Fruit fly (Drosophila melanogaster) whole organism, embryonic: ENCODE results near the gene CG9799.

ENCODE experiments used
- ATbp ChIP-seq: fragments of 200-800 bp; sonication (Bioruptor generic); optimal IDR thresholded peaks from 2 replicates; lab custom pipeline; 2017; ENCODE audit warnings: missing biosample characterization, mild to moderate bottlenecking, missing genetic modification characterization, missing genetic modification reagents
- Atf6 ChIP-seq: fragments of 200-800 bp; sonication (Bioruptor generic); IDR thresholded peaks from 2 replicates; pipeline ENCODE4 v1.3.6; 2022; ENCODE audit warnings: missing biosample characterization, missing genetic modification characterization
- B-H2 ChIP-seq: fragments of 200-800 bp; sonication (Bioruptor generic); optimal IDR thresholded peaks from 2 replicates; lab custom pipeline; 2018; ENCODE audit warnings: missing biosample characterization, mild to moderate bottlenecking, missing genetic modification characterization
- CG11247 ChIP-seq: fragments of 200-800 bp; sonication (Bioruptor generic); IDR thresholded peaks from 2 replicates; pipeline ENCODE4 v1.3.6; 2022; ENCODE audit warnings: missing biosample characterization, missing genetic modification characterization
- CG11560 ChIP-seq: fragments of 200-800 bp; sonication (Bioruptor generic); IDR thresholded peaks from 3 replicates; pipeline ENCODE4 v1.3.6; 2022; ENCODE audit warnings: missing biosample characterization, missing genetic modification characterization
- CG13894 ChIP-seq: fragments of 200-800 bp; sonication (Bioruptor generic); optimal IDR thresholded peaks from 3 replicates; lab custom pipeline; 2018; ENCODE audit warnings: missing biosample characterization, mild to moderate bottlenecking, missing genetic modification characterization, moderate library complexity
- CG17912 ChIP-seq: fragments of 200-800 bp; sonication (Bioruptor generic); optimal IDR thresholded peaks from 2 replicates; lab custom pipeline; 2018; ENCODE audit warnings: missing biosample characterization, mild to moderate bottlenecking, missing genetic modification characterization
- CG32772 ChIP-seq: fragments of 200-800 bp; sonication (Bioruptor generic); IDR thresholded peaks from 2 replicates; pipeline ENCODE4 v1.3.6; 2022; ENCODE audit warnings: missing biosample characterization, missing genetic modification characterization
- CG4707 ChIP-seq: fragments of 200-800 bp; sonication (Bioruptor generic); optimal IDR thresholded peaks from 2 replicates; lab custom pipeline; 2018; ENCODE audit warnings: missing biosample characterization, mild to moderate bottlenecking, missing genetic modification characterization, moderate library complexity
- CG4820 ChIP-seq: fragments of 200-800 bp; sonication (Bioruptor generic); optimal IDR thresholded peaks from 3 replicates; lab custom pipeline; 2016; ENCODE audit warnings: missing biosample characterization, missing genetic modification characterization
- CG5180 ChIP-seq: fragments of 200-800 bp; sonication (Bioruptor generic); optimal IDR thresholded peaks from 3 replicates; lab custom pipeline; 2017; ENCODE audit warnings: missing biosample characterization, missing genetic modification characterization, mild to moderate bottlenecking, moderate library complexity, missing genetic modification reagents
- CG6854 ChIP-seq: fragments of 200-800 bp; sonication (Bioruptor generic); optimal IDR thresholded peaks from 3 replicates; lab custom pipeline; 2017; ENCODE audit warnings: missing biosample characterization, mild to moderate bottlenecking, missing genetic modification characterization
- CG7271 ChIP-seq: fragments of 200-800 bp; sonication (Bioruptor generic); optimal IDR thresholded peaks from 2 replicates; lab custom pipeline; 2018; ENCODE audit warnings: missing biosample characterization, mild to moderate bottlenecking, missing genetic modification characterization, moderate library complexity
- CG8089 ChIP-seq: fragments of 200-800 bp; sonication (Bioruptor generic); optimal IDR thresholded peaks from 3 replicates; lab custom pipeline; 2016; ENCODE audit warnings: missing biosample characterization, missing genetic modification characterization
- CG8944 ChIP-seq: fragments of 200-800 bp; sonication (Bioruptor generic); optimal IDR thresholded peaks from 3 replicates; lab custom pipeline; 2016; ENCODE audit warnings: missing biosample characterization, missing genetic modification characterization
- Dip2 ChIP-seq: fragments of 200-800 bp; sonication (Bioruptor generic); IDR thresholded peaks from 2 replicates; pipeline ENCODE4 v1.3.6; 2022; ENCODE audit warnings: missing biosample characterization, missing genetic modification characterization
- GATAe ChIP-seq: fragments of 200-800 bp; sonication (Bioruptor generic); conservative IDR thresholded peaks from 2 replicates; pipeline ENCODE4 v1.3.6; 2022; ENCODE audit warnings: missing biosample characterization, missing genetic modification characterization
- Hmr ChIP-seq: fragments of 200-800 bp; sonication (Bioruptor generic); optimal IDR thresholded peaks from 3 replicates; lab custom pipeline; 2017; ENCODE audit warnings: mild to moderate bottlenecking, missing biosample characterization, missing genetic modification reagents, missing genetic modification characterization
- Kr ChIP-seq: fragments of 200-800 bp; sonication (Bioruptor generic); optimal IDR thresholded peaks from 2 replicates; lab custom pipeline; 2017; ENCODE audit warnings: missing biosample characterization, mild to moderate bottlenecking, missing genetic modification characterization
- Mes4 ChIP-seq: fragments of 200-800 bp; sonication (Bioruptor generic); optimal IDR thresholded peaks from 2 replicates; lab custom pipeline; 2016; ENCODE audit warnings: missing biosample characterization, missing genetic modification characterization
- Myb ChIP-seq: fragments of 200-800 bp; sonication (Bioruptor generic); optimal IDR thresholded peaks from 2 replicates; lab custom pipeline; 2016; ENCODE audit warnings: missing biosample characterization, missing genetic modification characterization
- Nf-YA ChIP-seq: fragments of 200-800 bp; sonication (Bioruptor generic); IDR thresholded peaks from 2 replicates; pipeline ENCODE4 v1.3.6; 2022; ENCODE audit warnings: missing biosample characterization, missing genetic modification characterization
- Nf-YB ChIP-seq: fragments of 200-800 bp; sonication (Bioruptor generic); optimal IDR thresholded peaks from 3 replicates; lab custom pipeline; 2019; ENCODE audit warnings: missing biosample characterization, mild to moderate bottlenecking, missing genetic modification characterization, moderate library complexity
- Nf-YC ChIP-seq: fragments of 200-800 bp; optimal IDR thresholded peaks from 3 replicates; lab custom pipeline; 2019; ENCODE audit warnings: missing biosample characterization, mild to moderate bottlenecking, missing genetic modification characterization, moderate library complexity
- Optix ChIP-seq: fragments of 200-800 bp; sonication (Bioruptor generic); IDR thresholded peaks from 3 replicates; pipeline ENCODE4 v1.3.6; 2022; ENCODE audit warnings: missing biosample characterization, missing genetic modification characterization
- Ravus ChIP-seq: fragments of 200-800 bp; sonication (Bioruptor generic); IDR thresholded peaks from 2 replicates; pipeline ENCODE4 v1.3.6; 2022; ENCODE audit warnings: missing biosample characterization, missing genetic modification characterization
- Rx ChIP-seq: fragments of 200-800 bp; sonication (Bioruptor generic); IDR thresholded peaks from 2 replicates; pipeline ENCODE4 v1.3.6; 2022; ENCODE audit warnings: missing biosample characterization, missing genetic modification characterization
- Sry-δ ChIP-seq: fragments of 200-800 bp; sonication (Bioruptor generic); optimal IDR thresholded peaks from 2 replicates; lab custom pipeline; 2016; ENCODE audit warnings: missing biosample characterization, missing genetic modification characterization
- amos ChIP-seq: fragments of 200-800 bp; sonication (Bioruptor generic); IDR thresholded peaks from 2 replicates; pipeline ENCODE4 v1.3.6; 2022; ENCODE audit warnings: missing biosample characterization, missing genetic modification characterization; ENCODE audit not compliant: partially characterized antibody
- ap ChIP-seq: fragments of 200-800 bp; sonication (Bioruptor generic); IDR thresholded peaks from 2 replicates; pipeline ENCODE4 v1.3.6; 2022; ENCODE audit warnings: missing biosample characterization, missing genetic modification characterization
- ase ChIP-seq: fragments of 200-800 bp; sonication (Bioruptor generic); IDR thresholded peaks from 3 replicates; pipeline ENCODE4 v1.3.6; 2022; ENCODE audit warnings: missing biosample characterization, missing genetic modification characterization
- btn ChIP-seq: fragments of 200-800 bp; sonication (Bioruptor generic); optimal IDR thresholded peaks from 2 replicates; lab custom pipeline; 2016; ENCODE audit warnings: missing biosample characterization, missing genetic modification characterization
- chinmo ChIP-seq: fragments of 200-800 bp; sonication (Bioruptor generic); IDR thresholded peaks from 4 replicates; pipeline ENCODE4 v1.3.6; 2022; ENCODE audit warnings: missing biosample characterization, missing genetic modification characterization; ENCODE audit not compliant: partially characterized antibody
- dan ChIP-seq: fragments of 200-800 bp; sonication (Bioruptor generic); IDR thresholded peaks from 2 replicates; pipeline ENCODE4 v1.3.6; 2022; ENCODE audit warnings: missing biosample characterization, missing genetic modification characterization
- dmrt99B ChIP-seq: fragments of 200-800 bp; sonication (Bioruptor generic); optimal IDR thresholded peaks from 2 replicates; lab custom pipeline; 2018; ENCODE audit warnings: missing biosample characterization, mild to moderate bottlenecking, missing genetic modification characterization, moderate library complexity
- dpn ChIP-seq, 2 experiments: fragments of 200-800 bp; sonication (Bioruptor generic); optimal IDR thresholded peaks; 3 replicates each; lab custom pipeline; 2016; ENCODE audit warnings: missing biosample characterization in 2 of 2, missing genetic modification characterization in 2 of 2
- en ChIP-seq: fragments of 200-800 bp; sonication (Bioruptor generic); optimal IDR thresholded peaks from 2 replicates; lab custom pipeline; 2016; ENCODE audit warnings: missing biosample characterization, missing genetic modification characterization
- ewg ChIP-seq: fragments of 200-800 bp; sonication (Bioruptor generic); optimal IDR thresholded peaks from 3 replicates; lab custom pipeline; 2017; ENCODE audit warnings: mild to moderate bottlenecking, missing biosample characterization, missing genetic modification reagents, missing genetic modification characterization
- gem ChIP-seq: fragments of 200-800 bp; sonication (Bioruptor generic); optimal IDR thresholded peaks from 2 replicates; lab custom pipeline; 2019; ENCODE audit warnings: missing biosample characterization, mild to moderate bottlenecking, missing genetic modification characterization, moderate library complexity
- gfzf ChIP-seq: fragments of 200-800 bp; sonication (Bioruptor generic); optimal IDR thresholded peaks from 2 replicates; lab custom pipeline; 2016; ENCODE audit warnings: missing biosample characterization, mild to moderate bottlenecking, missing genetic modification characterization, moderate library complexity
- gsb-n ChIP-seq: fragments of 200-800 bp; sonication (Bioruptor generic); optimal IDR thresholded peaks from 3 replicates; lab custom pipeline; 2018; ENCODE audit warnings: missing biosample characterization, mild to moderate bottlenecking, missing genetic modification characterization
- hbn ChIP-seq: fragments of 200-800 bp; sonication (Bioruptor generic); IDR thresholded peaks from 2 replicates; pipeline ENCODE4 v1.3.6; 2022; ENCODE audit warnings: missing biosample characterization, missing genetic modification characterization; ENCODE audit not compliant: partially characterized antibody
- hkb ChIP-seq, 2 experiments: fragments of 200-800 bp in 1 of 2; fragments of >200 bp in 1 of 2; sonication (Bioruptor generic) in 1 of 2; IDR thresholded peaks in 1 of 2; optimal IDR thresholded peaks in 1 of 2; 2 replicates each; pipeline versions ENCODE4 v1.3.6 to Lab custom; 2017 to 2022; ENCODE audit warnings: missing biosample characterization in 1 of 2, missing genetic modification characterization in 1 of 2
- lov ChIP-seq, 2 experiments: fragments of 200-800 bp in 1 of 2; fragments of >200 bp in 1 of 2; sonication (Bioruptor generic) in 1 of 2; IDR thresholded peaks in 1 of 2; optimal IDR thresholded peaks in 1 of 2; 2 replicates in 1 of 2; 3 replicates in 1 of 2; pipeline versions ENCODE4 v1.3.6 to Lab custom; 2017 to 2022; ENCODE audit warnings: missing biosample characterization in 1 of 2, missing genetic modification characterization in 1 of 2
- oc ChIP-seq: fragments of 200-800 bp; sonication (Bioruptor generic); optimal IDR thresholded peaks from 2 replicates; lab custom pipeline; 2018; ENCODE audit warnings: missing biosample characterization, mild to moderate bottlenecking, missing genetic modification characterization, moderate library complexity
- so ChIP-seq: fragments of 200-800 bp; sonication (Bioruptor generic); IDR thresholded peaks from 3 replicates; pipeline ENCODE4 v1.3.6; 2022; ENCODE audit warnings: missing biosample characterization, missing genetic modification characterization
- ssp ChIP-seq: fragments of 200-800 bp; sonication (Bioruptor generic); IDR thresholded peaks from 2 replicates; pipeline ENCODE4 v1.3.6; 2022; ENCODE audit warnings: missing biosample characterization, missing genetic modification characterization

The CG9799 gene

dm6 chr3R:13366561-13367518 is 21.7 kb downstream of the CG9799 start, which contains the start of gene Elp6 (continued):
- TF ChIP-seq Nf-YC (tag; lab: Kevin White, UChicago), result peak; percentile 51
- TF ChIP-seq CG13894 (tag; lab: Kevin White, UChicago), result peak; percentile 32
- TF ChIP-seq CG6854 (GFP tag; lab: Kevin White, UChicago), result peak; percentile 53
- TF ChIP-seq CG8089 (GFP tag; lab: Kevin White, UChicago), result no peak
- TF ChIP-seq dan (GFP tag; lab: Robert Waterston, UW), result no peak
- peak; percentile 55 for TF ChIP-seq CG11247
- peak; percentile 36; the same call in 1 of the 3 replicates for TF ChIP-seq so
- no peak for TF ChIP-seq hbn (GFP tag; lab: Robert Waterston, UW)
- TF ChIP-seq GATAe (GFP tag; lab: Robert Waterston, UW), result no peak
- peak; percentile 42 for TF ChIP-seq CG5180 (GFP tag; lab: Kevin White, UChicago)
- peak; percentile 73 for TF ChIP-seq dmrt99B (tag; lab: Kevin White, UChicago)
- TF ChIP-seq CG4707, result no peak
- TF ChIP-seq ssp, result peak; percentile 46
- 0 out of 2 replicates have a peak, but pooled peaks have one; percentile 18 for TF ChIP-seq Nf-YA (GFP tag; lab: Robert Waterston, UW)
- TF ChIP-seq CG4820 (GFP tag; lab: Kevin White, UChicago), result peak; percentile 53
- TF ChIP-seq dpn (GFP tag; optimal IDR thresholded peaks at IDR 0.05; lab: Kevin White, UChicago), result peak; percentile 42 to 72
- TF ChIP-seq CG7271 (tag; lab: Kevin White, UChicago), result no peak
- peak; percentile 32; the same call in 1 of the 3 replicates for TF ChIP-seq CG11560
- peak; percentile 42 for TF ChIP-seq ATbp (GFP tag; lab: Kevin White, UChicago)
- TF ChIP-seq gem (tag; lab: Kevin White, UChicago), result peak; percentile 81
- TF ChIP-seq Mes4, result no peak
- TF ChIP-seq CG8944 (GFP tag; lab: Kevin White, UChicago), result peak; percentile 41
- TF ChIP-seq ewg (GFP tag; lab: Kevin White, UChicago), result peak; percentile 48
- TF ChIP-seq Dip2 (GFP tag; lab: Robert Waterston, UW), result 0 out of 2 replicates have a peak, but pooled peaks have one; percentile 6
- TF ChIP-seq Sry-δ (GFP tag; lab: Kevin White, UChicago), result peak; percentile 31
- no peak for TF ChIP-seq amos
- no peak for TF ChIP-seq en (GFP tag; lab: Kevin White, UChicago)
- no peak for TF ChIP-seq chinmo
- no peak; the same call in 1 of the 2 replicates for TF ChIP-seq Ravus (GFP tag; lab: Robert Waterston, UW)
- TF ChIP-seq Myb, result peak; percentile 29
- TF ChIP-seq CG32772 (GFP tag; lab: Robert Waterston, UW), result no peak
- TF ChIP-seq Rx (GFP tag; lab: Robert Waterston, UW), result peak; percentile 48
- TF ChIP-seq btn (GFP tag; lab: Kevin White, UChicago), result peak; percentile 16
- peak; percentile 64 for TF ChIP-seq ase (GFP tag; lab: Robert Waterston, UW)
- no peak for TF ChIP-seq gsb-n (tag; lab: Kevin White, UChicago)
- TF ChIP-seq lov (optimal IDR thresholded peaks at IDR 0.05; lab: Kevin White, UChicago), result no peak
- no peak for TF ChIP-seq lov (GFP tag; IDR thresholded peaks at IDR 0.05; lab: Robert Waterston, UW)
- TF ChIP-seq CG17912 (GFP tag; lab: Kevin White, UChicago), result no peak
- peak; percentile 52 for TF ChIP-seq ap (GFP tag; lab: Robert Waterston, UW)
- no peak for TF ChIP-seq B-H2
- peak; percentile 77 for TF ChIP-seq Hmr (GFP tag; lab: Kevin White, UChicago)
- TF ChIP-seq gfzf (GFP tag; lab: Kevin White, UChicago), result peak; percentile 34
- TF ChIP-seq hkb (optimal IDR thresholded peaks at IDR 0.05; lab: Kevin White, UChicago), result no peak
- TF ChIP-seq hkb (GFP tag; IDR thresholded peaks at IDR 0.05; lab: Robert Waterston, UW), result peak; percentile 60; the same call in 1 of the 2 replicates
- no peak for TF ChIP-seq Optix (GFP tag; lab: Robert Waterston, UW)
- no peak for TF ChIP-seq Kr (GFP tag; lab: Kevin White, UChicago)
- no peak for TF ChIP-seq oc
- peak; percentile 50; the same call in 1 of the 2 replicates for TF ChIP-seq Atf6 (GFP tag; lab: Robert Waterston, UW)
- TF ChIP-seq Nf-YB (GFP tag; lab: Kevin White, UChicago), result peak; percentile 0
